Fruit fly (Drosophila melanogaster) whole organism, embryonic: ENCODE measurements around the gene Osi20.

Experiments
- Abd-B ChIP-seq: fragments of 200-800 bp; sonication (Bioruptor generic); optimal IDR thresholded peaks from 2 replicates; lab custom pipeline; 2018; ENCODE audit warnings: missing biosample characterization, mild to moderate bottlenecking, missing genetic modification characterization, moderate library complexity
- Adf1 ChIP-seq: fragments of 200-800 bp; sonication (Bioruptor generic); IDR thresholded peaks from 2 replicates; pipeline ENCODE4 v1.3.6; 2022; ENCODE audit warnings: missing biosample characterization, missing genetic modification characterization
- Atf6 ChIP-seq: fragments of 200-800 bp; sonication (Bioruptor generic); IDR thresholded peaks from 2 replicates; pipeline ENCODE4 v1.3.6; 2022; ENCODE audit warnings: missing biosample characterization, missing genetic modification characterization
- BEAF-32 ChIP-seq: fragments of 200-800 bp; sonication (Bioruptor generic); optimal IDR thresholded peaks from 3 replicates; lab custom pipeline; 2017; ENCODE audit warnings: missing biosample characterization, missing genetic modification characterization, mild to moderate bottlenecking, moderate library complexity, missing genetic modification reagents
- CG1024 ChIP-seq: fragments of 200-800 bp; sonication (Bioruptor generic); IDR thresholded peaks from 2 replicates; pipeline ENCODE4 v1.3.6; 2022; ENCODE audit warnings: missing biosample characterization, missing genetic modification characterization
- CG12659 ChIP-seq: fragments of 200-800 bp; sonication (Bioruptor generic); optimal IDR thresholded peaks from 3 replicates; lab custom pipeline; 2017; ENCODE audit warnings: mild to moderate bottlenecking, missing biosample characterization, missing genetic modification reagents, missing genetic modification characterization
- CG1602 ChIP-seq: fragments of 200-800 bp; sonication (Bioruptor generic); optimal IDR thresholded peaks from 3 replicates; lab custom pipeline; 2016; ENCODE audit warnings: missing biosample characterization, missing genetic modification characterization
- CG16813 ChIP-seq: fragments of 200-800 bp; sonication (Bioruptor generic); IDR thresholded peaks from 3 replicates; pipeline ENCODE4 v1.3.6; 2022; ENCODE audit warnings: missing biosample characterization, missing genetic modification characterization; ENCODE audit not compliant: partially characterized antibody
- CG2120 ChIP-seq: fragments of 200-800 bp; sonication (Bioruptor generic); optimal IDR thresholded peaks from 3 replicates; lab custom pipeline; 2016; ENCODE audit warnings: missing biosample characterization, missing genetic modification characterization
- CG2129 ChIP-seq: fragments of 200-800 bp; sonication (Bioruptor generic); IDR thresholded peaks from 2 replicates; pipeline ENCODE4 v1.3.6; 2022; ENCODE audit warnings: missing biosample characterization, missing genetic modification characterization; ENCODE audit not compliant: partially characterized antibody
- CG30020 ChIP-seq: fragments of 200-800 bp; optimal IDR thresholded peaks from 2 replicates; lab custom pipeline; 2019; ENCODE audit warnings: missing biosample characterization, mild to moderate bottlenecking, missing genetic modification characterization, moderate library complexity
- CG30403 ChIP-seq: fragments of 200-800 bp; sonication (Bioruptor generic); optimal IDR thresholded peaks from 3 replicates; lab custom pipeline; 2016; ENCODE audit warnings: missing biosample characterization, missing genetic modification characterization
- CG30431 ChIP-seq: fragments of 200-800 bp; sonication (Bioruptor generic); optimal IDR thresholded peaks from 2 replicates; lab custom pipeline; 2017; ENCODE audit warnings: missing biosample characterization, missing genetic modification characterization
- CG31441 ChIP-seq: fragments of 200-800 bp; sonication (Bioruptor generic); IDR thresholded peaks from 2 replicates; pipeline ENCODE4 v1.3.6; 2022; ENCODE audit warnings: missing biosample characterization, missing genetic modification characterization
- CG4282 ChIP-seq: fragments of 200-800 bp; sonication (Bioruptor generic); optimal IDR thresholded peaks from 2 replicates; lab custom pipeline; 2016; ENCODE audit warnings: missing biosample characterization, missing genetic modification characterization
- CG6765 ChIP-seq: fragments of 200-800 bp; sonication (Bioruptor generic); optimal IDR thresholded peaks from 3 replicates; lab custom pipeline; 2017; ENCODE audit warnings: missing biosample characterization, mild to moderate bottlenecking, missing genetic modification characterization
- CG9609 ChIP-seq: fragments of 200-800 bp; sonication (Bioruptor generic); optimal IDR thresholded peaks from 3 replicates; lab custom pipeline; 2016; ENCODE audit warnings: missing biosample characterization, missing genetic modification characterization
- Ets97D ChIP-seq: fragments of 200-800 bp; sonication (Bioruptor generic); optimal IDR thresholded peaks from 3 replicates; lab custom pipeline; 2016; ENCODE audit warnings: missing biosample characterization, missing genetic modification characterization
- Hmr ChIP-seq: fragments of 200-800 bp; sonication (Bioruptor generic); optimal IDR thresholded peaks from 3 replicates; lab custom pipeline; 2017; ENCODE audit warnings: mild to moderate bottlenecking, missing biosample characterization, missing genetic modification reagents, missing genetic modification characterization
- Hr51 ChIP-seq, 2 experiments: fragments of 200-800 bp; sonication (Bioruptor generic); optimal IDR thresholded peaks; 2 replicates in 1 of 2; 3 replicates in 1 of 2; lab custom pipeline; 2016 to 2018; ENCODE audit warnings: missing biosample characterization in 2 of 2, missing genetic modification characterization in 2 of 2, mild to moderate bottlenecking in 1 of 2, moderate library complexity in 1 of 2
- Lhr ChIP-seq: fragments of 200-800 bp; sonication (Bioruptor generic); optimal IDR thresholded peaks from 3 replicates; lab custom pipeline; 2017; ENCODE audit warnings: mild to moderate bottlenecking, missing biosample characterization, missing genetic modification reagents, missing genetic modification characterization
- NK7.1 ChIP-seq: fragments of 200-800 bp; sonication (Bioruptor generic); optimal IDR thresholded peaks from 3 replicates; lab custom pipeline; 2016; ENCODE audit warnings: missing biosample characterization, missing genetic modification characterization
- Scr ChIP-seq: fragments of 200-800 bp; sonication (Bioruptor generic); IDR thresholded peaks from 2 replicates; pipeline ENCODE4 v1.3.6; 2022; ENCODE audit warnings: missing biosample characterization, missing genetic modification characterization; ENCODE audit not compliant: partially characterized antibody
- Usf ChIP-seq: fragments of 200-800 bp; sonication (Bioruptor generic); optimal IDR thresholded peaks from 2 replicates; lab custom pipeline; 2017; ENCODE audit warnings: missing genotype, missing biosample characterization, missing genetic modification characterization
- Xrp1 ChIP-seq: fragments of 200-800 bp; sonication (Bioruptor generic); IDR thresholded peaks from 2 replicates; pipeline ENCODE4 v1.3.6; 2022; ENCODE audit warnings: missing biosample characterization, missing genetic modification characterization
- amos ChIP-seq: fragments of 200-800 bp; sonication (Bioruptor generic); IDR thresholded peaks from 2 replicates; pipeline ENCODE4 v1.3.6; 2022; ENCODE audit warnings: missing biosample characterization, missing genetic modification characterization; ENCODE audit not compliant: partially characterized antibody
- ara ChIP-seq: fragments of 200-800 bp; sonication (Bioruptor generic); IDR thresholded peaks from 2 replicates; pipeline ENCODE4 v1.3.6; 2022; ENCODE audit warnings: missing biosample characterization, missing genetic modification characterization
- bab2 ChIP-seq: fragments of 200-800 bp; sonication (Bioruptor generic); optimal IDR thresholded peaks from 2 replicates; lab custom pipeline; 2016; ENCODE audit warnings: missing biosample characterization, missing genetic modification characterization
- danr ChIP-seq: fragments of 200-800 bp; sonication (Bioruptor generic); IDR thresholded peaks from 2 replicates; pipeline ENCODE4 v1.3.6; 2022; ENCODE audit warnings: missing biosample characterization, missing genetic modification characterization
- dm ChIP-seq: fragments of 200-800 bp; sonication (Bioruptor generic); optimal IDR thresholded peaks from 3 replicates; lab custom pipeline; 2016; ENCODE audit warnings: missing biosample characterization, missing genetic modification characterization
- fru ChIP-seq: fragments of >200 bp; optimal IDR thresholded peaks from 2 replicates; lab custom pipeline; 2017
- gcm2 ChIP-seq: fragments of 200-800 bp; sonication (Bioruptor generic); optimal IDR thresholded peaks from 2 replicates; lab custom pipeline; 2016; ENCODE audit warnings: missing biosample characterization, missing genetic modification characterization
- hb ChIP-seq: fragments of 200-800 bp; sonication (Bioruptor generic); IDR thresholded peaks from 3 replicates; pipeline ENCODE4 v1.3.6; 2022; ENCODE audit warnings: missing biosample characterization, missing genetic modification characterization; ENCODE audit not compliant: partially characterized antibody
- ind ChIP-seq: fragments of 200-800 bp; sonication (Bioruptor generic); optimal IDR thresholded peaks from 3 replicates; lab custom pipeline; 2016; ENCODE audit warnings: missing biosample characterization, missing genetic modification characterization
- inv ChIP-seq: fragments of 200-800 bp; sonication (Bioruptor generic); IDR thresholded peaks from 2 replicates; pipeline ENCODE4 v1.3.6; 2022; ENCODE audit warnings: missing biosample characterization, missing genetic modification characterization; ENCODE audit not compliant: partially characterized antibody
- lbe ChIP-seq: fragments of 200-800 bp; sonication (Bioruptor generic); optimal IDR thresholded peaks from 2 replicates; lab custom pipeline; 2016; ENCODE audit warnings: missing biosample characterization, mild to moderate bottlenecking, missing genetic modification characterization
- lilli ChIP-seq: fragments of 200-800 bp; sonication (Bioruptor generic); optimal IDR thresholded peaks from 3 replicates; lab custom pipeline; 2016; ENCODE audit warnings: missing biosample characterization, missing genetic modification characterization
- nom ChIP-seq: fragments of 200-800 bp; sonication (Bioruptor generic); optimal IDR thresholded peaks from 2 replicates; lab custom pipeline; 2017; ENCODE audit warnings: missing biosample characterization, missing genetic modification characterization, mild to moderate bottlenecking, moderate library complexity, missing genetic modification reagents
- p53 ChIP-seq: fragments of 200-800 bp; sonication (Bioruptor generic); optimal IDR thresholded peaks from 2 replicates; lab custom pipeline; 2016; ENCODE audit warnings: missing biosample characterization, missing genetic modification characterization
- pb ChIP-seq: fragments of 200-800 bp; sonication (Bioruptor generic); optimal IDR thresholded peaks from 3 replicates; lab custom pipeline; 2016; ENCODE audit warnings: missing biosample characterization, missing genetic modification characterization
- pnt ChIP-seq: fragments of 200-800 bp; sonication (Bioruptor generic); optimal IDR thresholded peaks from 3 replicates; lab custom pipeline; 2016; ENCODE audit warnings: missing biosample characterization, missing genetic modification characterization
- run ChIP-seq: fragments of 200-800 bp; sonication (Bioruptor generic); optimal IDR thresholded peaks from 3 replicates; lab custom pipeline; 2018; ENCODE audit warnings: missing biosample characterization, mild to moderate bottlenecking, missing genetic modification characterization
- sens ChIP-seq: fragments of 200-800 bp; sonication (Bioruptor generic); peaks from one replicate; lab custom pipeline; 2016; ENCODE audit warnings: missing biosample characterization, missing genetic modification characterization
- ssp ChIP-seq: fragments of 200-800 bp; sonication (Bioruptor generic); IDR thresholded peaks from 2 replicates; pipeline ENCODE4 v1.3.6; 2022; ENCODE audit warnings: missing biosample characterization, missing genetic modification characterization
- tap ChIP-seq: fragments of 200-800 bp; optimal IDR thresholded peaks from 3 replicates; lab custom pipeline; 2019; ENCODE audit warnings: missing biosample characterization, mild to moderate bottlenecking, missing genetic modification characterization, moderate library complexity
- tin ChIP-seq: fragments of 200-800 bp; sonication (Bioruptor generic); optimal IDR thresholded peaks from 3 replicates; lab custom pipeline; 2016; ENCODE audit warnings: missing biosample characterization, missing genetic modification characterization
- z ChIP-seq: fragments of 200-800 bp; sonication (Bioruptor generic); IDR thresholded peaks from 3 replicates; pipeline ENCODE4 v1.3.6; 2022; ENCODE audit warnings: missing biosample characterization, missing genetic modification characterization
- zf30C ChIP-seq: fragments of 200-800 bp; sonication (Bioruptor generic); optimal IDR thresholded peaks from 3 replicates; lab custom pipeline; 2018; ENCODE audit warnings: missing biosample characterization, mild to moderate bottlenecking, missing genetic modification characterization

The Osi20 gene

DNA sequence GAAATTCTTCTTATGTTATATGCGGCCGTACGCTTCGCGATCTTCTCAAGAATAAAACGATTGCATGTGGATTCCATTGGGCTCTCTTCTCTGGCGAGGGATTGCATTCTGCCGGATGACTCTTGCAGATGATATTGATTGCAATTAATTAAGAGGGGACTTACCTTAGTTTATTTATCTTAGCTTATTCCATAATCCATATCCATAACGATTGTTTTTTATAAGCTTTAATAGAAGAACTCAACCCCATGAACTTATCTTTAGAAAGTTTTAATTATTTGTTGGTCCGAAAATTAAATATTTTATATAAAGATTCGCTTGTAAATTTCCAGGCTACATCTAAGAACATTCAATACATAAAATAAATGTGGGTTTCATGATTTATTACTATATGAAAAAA lies 36.0 kb downstream of the Osi20 start, which contains the start of gene CRAT:
Gene CRAT, minus strand, starts transcription at position 101 of the 400 bp plus-strand sequence.
- TF ChIP-seq Hr51 (GFP tag; optimal IDR thresholded peaks at IDR 0.05; lab: Kevin White, UChicago) (no peak), gcm2 (GFP tag; lab: Kevin White, UChicago) (no peak), Lhr (no peak), Adf1 (no peak), CG9609 (GFP tag; lab: Kevin White, UChicago) (no peak), tap (tag; lab: Kevin White, UChicago) (no peak), bab2 (GFP tag; lab: Kevin White, UChicago) (no peak), Ets97D (GFP tag; lab: Kevin White, UChicago) (no peak), lbe (GFP tag; lab: Kevin White, UChicago) (no peak), Abd-B (GFP tag; lab: Kevin White, UChicago) (no peak), Usf (GFP tag; lab: Kevin White, UChicago) (no peak)

DNA sequence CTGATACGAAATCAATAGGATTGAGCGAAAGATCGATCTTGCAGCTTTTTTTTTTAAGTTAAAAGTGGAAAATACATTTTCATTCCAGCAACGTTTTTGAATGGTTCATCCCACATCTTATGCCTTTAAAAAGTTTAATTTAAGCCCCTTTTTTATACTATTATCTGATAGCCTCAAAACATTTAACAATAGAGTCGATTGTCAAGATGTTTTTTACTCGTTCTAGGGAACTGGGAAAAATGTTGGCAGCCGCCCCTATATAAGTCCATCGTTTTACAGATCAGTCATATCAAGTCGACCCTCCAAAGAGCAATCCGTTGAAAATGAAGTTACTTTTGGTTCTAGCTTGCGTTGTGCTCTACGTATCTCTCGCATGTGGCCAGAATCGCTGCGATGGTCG lies 37.6 kb downstream of the Osi20 start, which contains the start of gene CG42537:
Gene CG42537, plus strand, starts transcription at position 301 of the 400 bp plus-strand sequence.
- TF ChIP-seq sens (GFP tag; lab: Kevin White, UChicago) = peak; percentile 53
- TF ChIP-seq CG30431 (GFP tag; lab: Kevin White, UChicago) = no peak

DNA sequence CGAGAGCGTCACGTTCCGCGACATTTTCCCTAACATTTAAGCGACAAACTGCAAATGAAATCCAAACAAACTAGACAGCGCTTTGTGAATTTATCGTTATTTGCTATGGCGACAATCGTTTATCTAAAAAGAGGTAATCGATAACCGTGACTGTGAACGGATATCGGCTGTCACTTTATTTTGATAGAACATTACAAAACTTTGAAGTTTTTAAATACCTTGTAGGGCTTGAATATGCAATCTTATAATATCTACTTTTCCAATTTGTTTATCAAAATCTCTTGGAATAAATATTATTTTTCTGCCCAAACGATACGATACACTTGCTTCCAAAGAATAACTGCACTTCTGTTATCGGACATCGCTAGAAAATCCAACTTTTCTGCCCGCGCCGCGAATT lies 40.2 kb downstream of the Osi20 start, which contains the start of the genes CG1024 and TfIIFalpha:
Gene CG1024, minus strand, starts transcription at position 200 of the 400 bp plus-strand sequence.
Gene TfIIFalpha, plus strand, starts transcription at position 339 of the 400 bp plus-strand sequence.
- TF ChIP-seq Usf (GFP tag; lab: Kevin White, UChicago) = no peak
- TF ChIP-seq Hmr (GFP tag; lab: Kevin White, UChicago) = no peak
- TF ChIP-seq zf30C (GFP tag; lab: Kevin White, UChicago) = no peak
- no peak for TF ChIP-seq ara
- peak; percentile 90 for TF ChIP-seq Scr (GFP tag; lab: Robert Waterston, UW)
- no peak for TF ChIP-seq CG1024 (GFP tag; lab: Robert Waterston, UW)
- TF ChIP-seq CG31441 (GFP tag; lab: Robert Waterston, UW) = peak; percentile 73
- no peak; the same call in 1 of the 2 replicates for TF ChIP-seq Xrp1 (GFP tag; lab: Robert Waterston, UW)
- peak; percentile 76 for TF ChIP-seq amos (GFP tag; lab: Robert Waterston, UW)
- peak; percentile 79 for TF ChIP-seq CG2129
- TF ChIP-seq p53 = no peak
- TF ChIP-seq CG30020 (tag; lab: Kevin White, UChicago) = peak; percentile 43
- TF ChIP-seq tin (GFP tag; lab: Kevin White, UChicago) = no peak
- TF ChIP-seq CG30403 = peak; percentile 26
- TF ChIP-seq fru (lab: Kevin White, UChicago) = no peak
- TF ChIP-seq lilli (GFP tag; lab: Kevin White, UChicago) = peak; percentile 20
- peak; percentile 84 for TF ChIP-seq inv (GFP tag; lab: Robert Waterston, UW)
- TF ChIP-seq CG1602 (GFP tag; lab: Kevin White, UChicago) = no peak
- no peak for TF ChIP-seq ind
- TF ChIP-seq pnt (GFP tag; lab: Kevin White, UChicago) = no peak
- no peak for TF ChIP-seq danr (GFP tag; lab: Robert Waterston, UW)
- TF ChIP-seq run (tag; lab: Kevin White, UChicago) = no peak
- peak; percentile 24 for TF ChIP-seq CG2120 (GFP tag; lab: Kevin White, UChicago)
- TF ChIP-seq lbe (GFP tag; lab: Kevin White, UChicago) = peak; percentile 19
- TF ChIP-seq CG4282 = no peak
- TF ChIP-seq CG6765 (GFP tag; lab: Kevin White, UChicago) = no peak
- TF ChIP-seq dm = peak; percentile 31
- peak; percentile 61 for TF ChIP-seq CG12659 (GFP tag; lab: Kevin White, UChicago)
- TF ChIP-seq nom (GFP tag; lab: Kevin White, UChicago) = no peak
- no peak for TF ChIP-seq z (GFP tag; lab: Robert Waterston, UW)
- no peak for TF ChIP-seq pb (GFP tag; lab: Kevin White, UChicago)
- peak; percentile 86 for TF ChIP-seq CG16813 (GFP tag; lab: Robert Waterston, UW)
- 0 out of 2 replicates have a peak, but pooled peaks have one; percentile 9 for TF ChIP-seq Atf6
- no peak for TF ChIP-seq ssp (GFP tag; lab: Robert Waterston, UW)
- peak; percentile 85 for TF ChIP-seq BEAF-32 (GFP tag; lab: Kevin White, UChicago)
- peak; percentile 88 for TF ChIP-seq hb
- no peak for TF ChIP-seq NK7.1
